Fruit fly (Drosophila melanogaster): ENCODE data around the gene spn-A.

DNA sequence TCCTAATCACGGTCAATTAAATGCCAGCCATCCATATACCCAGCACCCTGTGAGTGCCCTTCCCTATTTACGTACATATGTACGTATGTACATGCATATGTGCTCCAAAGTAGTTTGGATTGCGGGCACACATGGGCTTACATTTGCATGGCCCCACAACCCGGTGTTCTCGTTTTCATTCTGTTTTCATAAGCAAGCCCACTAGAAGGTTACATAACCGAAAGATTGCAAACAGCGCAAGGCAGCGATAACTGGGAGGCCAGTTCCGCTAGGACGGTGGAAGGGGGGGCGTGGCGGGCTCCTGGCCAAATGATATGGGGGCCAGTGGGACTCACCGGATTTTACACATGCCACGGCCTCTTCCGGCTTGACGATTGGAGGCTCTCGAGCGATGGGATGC is 41.4 kb downstream of the spn-A start:
- no peak for TF ChIP-seq CG8478 (optimal IDR thresholded peaks at IDR 0.05)
- TF ChIP-seq CTCF (optimal IDR thresholded peaks at IDR 0.05): no peak
